Worm (Caenorhabditis elegans): ENCODE measurements around the gene D2096.6.

DNA sequence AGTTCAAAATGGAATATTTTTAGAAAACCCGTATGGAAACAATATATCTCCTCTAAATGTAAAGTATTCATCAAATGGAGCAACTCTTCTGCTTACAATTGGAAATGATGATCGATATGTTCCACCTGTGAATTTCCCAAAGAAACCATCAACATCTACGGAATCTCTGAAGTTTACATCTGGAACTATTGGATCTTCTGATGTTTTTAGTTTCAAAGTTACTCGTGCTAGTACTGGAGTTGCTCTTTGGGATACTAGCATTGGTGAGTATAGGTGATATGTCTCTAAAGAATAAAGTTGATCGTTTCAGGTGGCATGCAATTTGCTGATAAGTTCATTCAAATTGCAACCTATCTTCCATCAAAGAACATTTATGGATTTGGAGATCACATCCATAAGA, 1.1 kb downstream of the D2096.6 start:
- TF ChIP-seq pes-1 (GFP tag; IDR thresholded peaks at IDR 0.05) = no peak
- TF ChIP-seq aly-1 (tag; optimal IDR thresholded peaks at IDR 0.05) = no peak
- TF ChIP-seq ets-7 (tag; optimal IDR thresholded peaks at IDR 0.05) = no peak
- TF ChIP-seq ama-1 (optimal IDR thresholded peaks at IDR 0.05) = no peak
- no peak for TF ChIP-seq B0310.2 (tag; optimal IDR thresholded peaks at IDR 0.05)
- no peak for TF ChIP-seq hmbx-1 (tag; optimal IDR thresholded peaks at IDR 0.05)
- no peak for TF ChIP-seq F13C5.2 (tag; optimal IDR thresholded peaks at IDR 0.05)
- TF ChIP-seq sea-1 (GFP tag; conservative IDR thresholded peaks at IDR 0.05) = no peak
- TF ChIP-seq tra-4 (tag; optimal IDR thresholded peaks at IDR 0.05) = no peak
